Fruit fly (Drosophila melanogaster) whole organism, embryonic: ENCODE results near the gene CG14805.

Source experiments
- Antp ChIP-seq: fragments of 200-800 bp; sonication (Bioruptor generic); optimal IDR thresholded peaks from 3 replicates; lab custom pipeline; 2016; ENCODE audit warnings: missing biosample characterization, missing genetic modification characterization
- Atf6 ChIP-seq: fragments of 200-800 bp; sonication (Bioruptor generic); IDR thresholded peaks from 2 replicates; pipeline ENCODE4 v1.3.6; 2022; ENCODE audit warnings: missing biosample characterization, missing genetic modification characterization
- CG11093 ChIP-seq: fragments of 200-800 bp; sonication (Bioruptor generic); IDR thresholded peaks from 3 replicates; pipeline ENCODE4 v1.3.6; 2022; ENCODE audit warnings: missing biosample characterization, missing genetic modification characterization
- CG13296 ChIP-seq: fragments of 200-800 bp; sonication (Bioruptor generic); optimal IDR thresholded peaks from 3 replicates; lab custom pipeline; 2018; ENCODE audit warnings: missing biosample characterization, mild to moderate bottlenecking, missing genetic modification characterization
- CG13775 ChIP-seq: fragments of 200-800 bp; sonication (Bioruptor generic); optimal IDR thresholded peaks from 3 replicates; lab custom pipeline; 2017; ENCODE audit warnings: missing biosample characterization, mild to moderate bottlenecking, missing genetic modification characterization
- CG14014 ChIP-seq: fragments of 200-800 bp; sonication (Bioruptor generic); IDR thresholded peaks from 2 replicates; pipeline ENCODE4 v1.3.6; 2022; ENCODE audit warnings: missing biosample characterization, missing genetic modification characterization
- CG15269 ChIP-seq: fragments of 200-800 bp; sonication (Bioruptor generic); optimal IDR thresholded peaks from 2 replicates; lab custom pipeline; 2018; ENCODE audit warnings: missing biosample characterization, mild to moderate bottlenecking, missing genetic modification characterization, moderate library complexity
- CG1602 ChIP-seq: fragments of 200-800 bp; sonication (Bioruptor generic); optimal IDR thresholded peaks from 3 replicates; lab custom pipeline; 2016; ENCODE audit warnings: missing biosample characterization, missing genetic modification characterization
- CG16813 ChIP-seq: fragments of 200-800 bp; sonication (Bioruptor generic); IDR thresholded peaks from 3 replicates; pipeline ENCODE4 v1.3.6; 2022; ENCODE audit warnings: missing biosample characterization, missing genetic modification characterization; ENCODE audit not compliant: partially characterized antibody
- CG17359 ChIP-seq: fragments of 200-800 bp; sonication (Bioruptor generic); optimal IDR thresholded peaks from 3 replicates; lab custom pipeline; 2018; ENCODE audit warnings: missing biosample characterization, mild to moderate bottlenecking, missing genetic modification characterization, moderate library complexity
- CG17802 ChIP-seq: fragments of 200-800 bp; sonication (Bioruptor generic); optimal IDR thresholded peaks from 2 replicates; lab custom pipeline; 2018; ENCODE audit warnings: missing biosample characterization, mild to moderate bottlenecking, missing genetic modification characterization, moderate library complexity
- CG1832 ChIP-seq: fragments of 200-800 bp; sonication (Bioruptor generic); optimal IDR thresholded peaks from 2 replicates; lab custom pipeline; 2017; ENCODE audit warnings: missing biosample characterization, mild to moderate bottlenecking, missing genetic modification characterization, inconsistent platforms
- CG2875 ChIP-seq: fragments of 200-800 bp; sonication (Bioruptor generic); optimal IDR thresholded peaks from 2 replicates; lab custom pipeline; 2017; ENCODE audit warnings: missing biosample characterization, mild to moderate bottlenecking, missing genetic modification characterization, missing genetic modification reagents
- CG31388 ChIP-seq: fragments of 200-800 bp; sonication (Bioruptor generic); optimal IDR thresholded peaks from 2 replicates; lab custom pipeline; 2016; ENCODE audit warnings: missing biosample characterization, missing genetic modification characterization
- CG4730 ChIP-seq: fragments of 200-800 bp; sonication (Bioruptor generic); IDR thresholded peaks from 2 replicates; pipeline ENCODE4 v1.3.6; 2022; ENCODE audit warnings: missing biosample characterization, missing genetic modification characterization
- CG4820 ChIP-seq: fragments of 200-800 bp; sonication (Bioruptor generic); optimal IDR thresholded peaks from 3 replicates; lab custom pipeline; 2016; ENCODE audit warnings: missing biosample characterization, missing genetic modification characterization
- CG5245 ChIP-seq: fragments of 200-800 bp; sonication (Bioruptor generic); optimal IDR thresholded peaks from 3 replicates; lab custom pipeline; 2016; ENCODE audit warnings: missing biosample characterization, missing genetic modification characterization
- CG6765 ChIP-seq: fragments of 200-800 bp; sonication (Bioruptor generic); optimal IDR thresholded peaks from 3 replicates; lab custom pipeline; 2017; ENCODE audit warnings: missing biosample characterization, mild to moderate bottlenecking, missing genetic modification characterization
- CG6854 ChIP-seq: fragments of 200-800 bp; sonication (Bioruptor generic); optimal IDR thresholded peaks from 3 replicates; lab custom pipeline; 2017; ENCODE audit warnings: missing biosample characterization, mild to moderate bottlenecking, missing genetic modification characterization
- CG7963 ChIP-seq: fragments of 200-800 bp; sonication (Bioruptor generic); IDR thresholded peaks from 3 replicates; pipeline ENCODE4 v1.3.6; 2022; ENCODE audit warnings: missing biosample characterization, missing genetic modification characterization; ENCODE audit not compliant: partially characterized antibody
- D19A ChIP-seq: fragments of 200-800 bp; optimal IDR thresholded peaks from 3 replicates; lab custom pipeline; 2019; ENCODE audit warnings: missing biosample characterization, mild to moderate bottlenecking, missing genetic modification characterization, moderate library complexity
- Doc2 ChIP-seq: fragments of 200-800 bp; sonication (Bioruptor generic); IDR thresholded peaks from 2 replicates; pipeline ENCODE4 v1.3.6; 2022; ENCODE audit warnings: missing biosample characterization, missing genetic modification characterization
- Doc3 ChIP-seq: fragments of 200-800 bp; sonication (Bioruptor generic); IDR thresholded peaks from 3 replicates; pipeline ENCODE4 v1.3.6; 2022; ENCODE audit warnings: missing biosample characterization, missing genetic modification characterization; ENCODE audit not compliant: partially characterized antibody
- Fer2 ChIP-seq: fragments of 200-800 bp; sonication (Bioruptor generic); optimal IDR thresholded peaks from 2 replicates; lab custom pipeline; 2018; ENCODE audit warnings: missing biosample characterization, mild to moderate bottlenecking, missing genetic modification characterization, moderate library complexity
- HHEX ChIP-seq: fragments of 200-800 bp; sonication (Bioruptor generic); optimal IDR thresholded peaks from 3 replicates; lab custom pipeline; 2017; ENCODE audit warnings: missing biosample characterization, mild to moderate bottlenecking, missing genetic modification characterization, missing genetic modification reagents
- Hmx ChIP-seq: fragments of 200-800 bp; sonication (Bioruptor generic); optimal IDR thresholded peaks from 2 replicates; lab custom pipeline; 2016; ENCODE audit warnings: missing biosample characterization, missing genetic modification characterization
- Hr3 ChIP-seq: fragments of 200-800 bp; sonication (Bioruptor generic); optimal IDR thresholded peaks from 3 replicates; lab custom pipeline; 2016; ENCODE audit warnings: missing biosample characterization, missing genetic modification characterization
- Hr78 ChIP-seq, 2 experiments: fragments of 200-800 bp in 1 of 2; fragments of >200 bp in 1 of 2; sonication (Bioruptor generic) in 1 of 2; optimal IDR thresholded peaks; 2 replicates each; lab custom pipeline; 2017 to 2019; ENCODE audit warnings: missing biosample characterization in 2 of 2, missing genetic modification characterization in 2 of 2, mild to moderate bottlenecking in 1 of 2, moderate library complexity in 1 of 2
- MESR4 ChIP-seq: fragments of 200-800 bp; sonication (Bioruptor generic); optimal IDR thresholded peaks from 2 replicates; lab custom pipeline; 2018; ENCODE audit warnings: missing biosample characterization, mild to moderate bottlenecking, missing genetic modification characterization, moderate library complexity
- Myb ChIP-seq: fragments of 200-800 bp; sonication (Bioruptor generic); optimal IDR thresholded peaks from 2 replicates; lab custom pipeline; 2016; ENCODE audit warnings: missing biosample characterization, missing genetic modification characterization
- Scr ChIP-seq: fragments of 200-800 bp; sonication (Bioruptor generic); IDR thresholded peaks from 2 replicates; pipeline ENCODE4 v1.3.6; 2022; ENCODE audit warnings: missing biosample characterization, missing genetic modification characterization; ENCODE audit not compliant: partially characterized antibody
- Taf1 ChIP-seq: fragments of 200-800 bp; sonication (Bioruptor generic); IDR thresholded peaks from 2 replicates; pipeline ENCODE4 v1.3.6; 2022; ENCODE audit warnings: missing biosample characterization, missing genetic modification characterization
- ato ChIP-seq: fragments of 200-800 bp; sonication (Bioruptor generic); IDR thresholded peaks from 2 replicates; pipeline ENCODE4 v1.3.6; 2022; ENCODE audit warnings: missing biosample characterization, missing genetic modification characterization; ENCODE audit not compliant: partially characterized antibody
- ci ChIP-seq: fragments of 200-800 bp; sonication (Bioruptor generic); IDR thresholded peaks from 3 replicates; pipeline ENCODE4 v1.3.6; 2022; ENCODE audit warnings: missing biosample characterization, missing genetic modification characterization
- crc ChIP-seq: fragments of 200-800 bp; sonication (Bioruptor generic); optimal IDR thresholded peaks from 2 replicates; lab custom pipeline; 2016; ENCODE audit warnings: missing biosample characterization, missing genetic modification characterization
- dpn ChIP-seq, 2 experiments: fragments of 200-800 bp; sonication (Bioruptor generic); optimal IDR thresholded peaks; 3 replicates each; lab custom pipeline; 2016; ENCODE audit warnings: missing biosample characterization in 2 of 2, missing genetic modification characterization in 2 of 2
- esg ChIP-seq: fragments of 200-800 bp; sonication (Bioruptor generic); conservative IDR thresholded peaks from 2 replicates; pipeline ENCODE4 v1.3.6; 2022; ENCODE audit warnings: missing biosample characterization, missing genetic modification characterization
- eve ChIP-seq, 2 experiments: fragments of >200 bp; optimal IDR thresholded peaks; 2 replicates each; lab custom pipeline; 2017; ENCODE audit warnings: missing biosample characterization in 2 of 2, missing genetic modification characterization in 2 of 2
- gsb-n ChIP-seq: fragments of 200-800 bp; sonication (Bioruptor generic); optimal IDR thresholded peaks from 3 replicates; lab custom pipeline; 2018; ENCODE audit warnings: missing biosample characterization, mild to moderate bottlenecking, missing genetic modification characterization
- jigr1 ChIP-seq: fragments of 200-800 bp; sonication (Bioruptor generic); IDR thresholded peaks from 3 replicates; pipeline ENCODE4 v1.3.6; 2022; ENCODE audit warnings: missing biosample characterization, missing genetic modification characterization
- knrl ChIP-seq: fragments of 200-800 bp; sonication (Bioruptor generic); IDR thresholded peaks from 3 replicates; pipeline ENCODE4 v1.3.6; 2022; ENCODE audit warnings: missing biosample characterization, missing genetic modification characterization; ENCODE audit not compliant: partially characterized antibody
- nmo ChIP-seq: fragments of 200-800 bp; sonication (Bioruptor generic); optimal IDR thresholded peaks from 2 replicates; lab custom pipeline; 2018; ENCODE audit warnings: missing biosample characterization, mild to moderate bottlenecking, missing genetic modification characterization, moderate library complexity
- sc ChIP-seq, 3 experiments: fragments of >200 bp in 2 of 3; fragments of 200-800 bp in 1 of 3; sonication (Bioruptor generic) in 1 of 3; optimal IDR thresholded peaks; 2 replicates in 2 of 3; 3 replicates in 1 of 3; lab custom pipeline; 2017; ENCODE audit warnings: mild to moderate bottlenecking in 1 of 3, missing biosample characterization in 1 of 3, missing genetic modification characterization in 1 of 3, missing genetic modification reagents in 1 of 3
- slou ChIP-seq: fragments of 200-800 bp; sonication (Bioruptor generic); optimal IDR thresholded peaks from 3 replicates; lab custom pipeline; 2016; ENCODE audit warnings: missing biosample characterization, missing genetic modification characterization
- sob ChIP-seq: fragments of 200-800 bp; sonication (Bioruptor generic); IDR thresholded peaks from 2 replicates; pipeline ENCODE4 v1.3.6; 2022; ENCODE audit warnings: missing biosample characterization, missing genetic modification characterization
- stwl ChIP-seq: fragments of 200-800 bp; sonication (Bioruptor generic); optimal IDR thresholded peaks from 3 replicates; lab custom pipeline; 2018; ENCODE audit warnings: missing biosample characterization, mild to moderate bottlenecking, missing genetic modification characterization, moderate library complexity
- tin ChIP-seq: fragments of 200-800 bp; sonication (Bioruptor generic); optimal IDR thresholded peaks from 3 replicates; lab custom pipeline; 2016; ENCODE audit warnings: missing biosample characterization, missing genetic modification characterization
- toy ChIP-seq: fragments of 200-800 bp; sonication (Bioruptor generic); IDR thresholded peaks from 2 replicates; pipeline ENCODE4 v1.3.6; 2022; ENCODE audit warnings: missing biosample characterization, missing genetic modification characterization
- vfl ChIP-seq: fragments of 200-800 bp; sonication (Bioruptor generic); optimal IDR thresholded peaks from 2 replicates; lab custom pipeline; 2016; ENCODE audit warnings: missing biosample characterization, missing genetic modification characterization
- yki ChIP-seq: fragments of >200 bp; optimal IDR thresholded peaks from 3 replicates; lab custom pipeline; 2018

CG14805 gene

dm6 chrX:1858867-1859266, 18.2 kb upstream of the CG14805 start, which contains the start of gene Lamtor5 (continued):
- TF ChIP-seq toy (no peak), Hr3 (GFP tag; lab: Kevin White, UChicago) (no peak), CG6854 (GFP tag; lab: Kevin White, UChicago) (peak; percentile 32), CG17802 (no peak), jigr1 (no peak), MESR4 (peak; percentile 71), CG31388 (GFP tag; lab: Kevin White, UChicago) (no peak), vfl (GFP tag; lab: Kevin White, UChicago) (peak; percentile 49), Hr78 (GFP tag; optimal IDR thresholded peaks at IDR 0.05; lab: Kevin White, UChicago) (no peak), CG2875 (no peak), knrl (GFP tag; lab: Robert Waterston, UW) (no peak), slou (peak; percentile 12), sob (peak; percentile 61), ato (GFP tag; lab: Robert Waterston, UW) (no peak; the same call in 1 of the 2 replicates), D19A (peak; percentile 55), Antp (GFP tag; lab: Kevin White, UChicago) (no peak), CG17359 (tag; lab: Kevin White, UChicago) (peak; percentile 44), CG6765 (GFP tag; lab: Kevin White, UChicago) (no peak), Scr (GFP tag; lab: Robert Waterston, UW) (0 out of 2 replicates have a peak, but pooled peaks have one; percentile 21), yki (lab: Kevin White, UChicago) (no peak), gsb-n (tag; lab: Kevin White, UChicago) (no peak), CG7963 (GFP tag; lab: Robert Waterston, UW) (no peak), CG1832 (GFP tag; lab: Kevin White, UChicago) (no peak), CG14014 (peak; percentile 34; the same call in 1 of the 2 replicates), Doc3 (GFP tag; lab: Robert Waterston, UW) (no peak), CG15269 (tag; lab: Kevin White, UChicago) (peak; percentile 45), ci (GFP tag; lab: Robert Waterston, UW) (peak; percentile 69), Hmx (GFP tag; lab: Kevin White, UChicago) (no peak), Atf6 (GFP tag; lab: Robert Waterston, UW) (no peak), CG4730 (GFP tag; lab: Robert Waterston, UW) (no peak), CG4820 (GFP tag; lab: Kevin White, UChicago) (peak; percentile 9), CG13296 (GFP tag; lab: Kevin White, UChicago) (peak; percentile 41), sc (optimal IDR thresholded peaks at IDR 0.05; lab: Kevin White, UChicago) (no peak), sc (GFP tag; optimal IDR thresholded peaks at IDR 0.05; lab: Kevin White, UChicago) (no peak), CG1602 (GFP tag; lab: Kevin White, UChicago) (no peak), Myb (peak; percentile 38), nmo (peak; percentile 34), CG5245 (no peak), stwl (tag; lab: Kevin White, UChicago) (peak; percentile 24), Taf1 (GFP tag; lab: Robert Waterston, UW) (0 out of 2 replicates have a peak, but pooled peaks have one; percentile 29), HHEX (GFP tag; lab: Kevin White, UChicago) (peak; percentile 42), CG13775 (GFP tag; lab: Kevin White, UChicago) (peak; percentile 45), CG11093 (GFP tag; lab: Robert Waterston, UW) (no peak), CG16813 (no peak), esg (peak; percentile 35; the same call in 1 of the 2 replicates), crc (no peak), tin (no peak), Doc2 (GFP tag; lab: Robert Waterston, UW) (no peak), Fer2 (no peak), eve (GFP tag; optimal IDR thresholded peaks at IDR 0.05; lab: Kevin White, UChicago) (no peak), dpn (GFP tag; optimal IDR thresholded peaks at IDR 0.05; lab: Kevin White, UChicago) (peak; percentile 38 to 44)
